Worm (Caenorhabditis elegans) whole organism, L4/young adult: ENCODE results near the gene Y32B12A.5.

Source experiments
- dao-5 ChIP-seq: sonication (generic microtip); optimal IDR thresholded peaks from 2 replicates; lab custom pipeline; 2016; ENCODE audit warnings: missing genotype, missing genetic modification characterization, moderate library complexity, missing compliant biosample characterization
- him-1 ChIP-seq: sonication (generic microtip); optimal IDR thresholded peaks from 2 replicates; lab custom pipeline; 2016; ENCODE audit warnings: missing genotype, missing genetic modification reagents, missing genetic modification characterization, missing compliant biosample characterization

ce11 chrV:16447735-16448134 lies 39.6 kb downstream of the Y32B12A.5 start, which contains the start of gene T08G3.13:
- TF ChIP-seq him-1, result no peak
- no peak for TF ChIP-seq dao-5 (tag; lab: Kevin White, UChicago)
